Worm (Caenorhabditis elegans) whole organism, L4/young adult: Measurements from ENCODE around the gene ztf-25.

Experiments
- W03F9.2 ChIP-seq: fragments of 150-350 bp; optimal IDR thresholded peaks from 2 replicates; lab custom pipeline; 2014; ENCODE audit warnings: missing biosample characterization, missing genetic modification characterization
- dao-5 ChIP-seq: sonication (generic microtip); optimal IDR thresholded peaks from 2 replicates; lab custom pipeline; 2016; ENCODE audit warnings: missing genotype, missing genetic modification characterization, moderate library complexity, missing compliant biosample characterization
- him-1 ChIP-seq: sonication (generic microtip); optimal IDR thresholded peaks from 2 replicates; lab custom pipeline; 2016; ENCODE audit warnings: missing genotype, missing genetic modification reagents, missing genetic modification characterization, missing compliant biosample characterization

ce11 chrV:17615609-17616008, 14.0 kb downstream of the ztf-25 start, which contains the start of gene Y6G8.5:
- TF ChIP-seq W03F9.2 (no peak), him-1 (tag; lab: Kevin White, UChicago) (no peak), dao-5 (tag; lab: Kevin White, UChicago) (no peak)
